Worm (Caenorhabditis elegans): Measurements from ENCODE around the gene btb-14.
A peak's percentile ranks its signal among the peaks of the same experiment; 100 is the strongest.

Gene btb-14

DNA sequence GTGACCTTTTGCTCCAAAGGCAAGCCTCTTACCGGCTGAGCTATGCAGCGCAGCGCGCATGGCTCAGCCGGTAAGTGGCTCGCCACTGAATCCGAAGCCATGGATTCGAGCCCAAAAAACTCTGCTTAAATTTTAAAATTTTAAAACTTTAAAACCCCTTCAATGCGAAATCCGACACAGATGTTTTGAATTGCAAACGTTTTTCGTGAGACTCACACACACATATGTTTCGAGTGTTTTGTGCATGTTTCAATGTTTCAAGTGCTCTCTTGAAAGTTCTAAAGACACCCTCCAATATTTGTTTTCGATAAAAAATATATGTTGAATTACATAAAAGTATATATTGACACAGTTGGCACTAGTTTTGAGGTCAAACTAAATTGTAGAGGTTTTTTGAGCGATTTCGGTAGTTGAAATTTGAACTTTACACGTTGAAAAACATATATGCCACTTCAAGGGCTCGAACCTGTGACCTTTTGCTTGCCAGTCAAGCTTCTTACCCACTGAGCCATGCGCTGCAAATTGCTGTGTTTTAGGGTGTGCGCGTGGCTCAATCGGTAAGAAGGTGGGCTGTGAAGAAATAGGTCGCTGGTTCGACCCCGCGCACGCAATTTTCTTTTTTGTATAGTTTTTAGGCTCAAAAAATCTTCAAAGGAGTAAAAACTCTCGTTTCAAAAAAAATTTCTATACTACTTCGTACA lies 36.8 kb upstream of the btb-14 start:
- peak; percentile 26 for TF ChIP-seq mes-2 (tag; optimal IDR thresholded peaks at IDR 0.05; ENCODE audit: poor library complexity, severe bottlenecking)
- TF ChIP-seq spr-1 (tag; optimal IDR thresholded peaks at IDR 0.05) = no peak
- TF ChIP-seq unc-62 (GFP tag; optimal IDR thresholded peaks at IDR 0.05 in 1 of 2) = peak in 1 of 2 experiments; percentile 80
- TF ChIP-seq unc-62 (tag; optimal IDR thresholded peaks at IDR 0.05) = no peak
- TF ChIP-seq nhr-10 (tag; optimal IDR thresholded peaks at IDR 0.05) = no peak
- TF ChIP-seq php-3 (GFP tag; IDR thresholded peaks at IDR 0.05) = 0 out of 2 replicates have a peak, but pooled peaks have one; percentile 12
- TF ChIP-seq ceh-44 (GFP tag; IDR thresholded peaks at IDR 0.05) = peak; percentile 33; the same call in 1 of the 2 replicates
- peak; percentile 38 for TF ChIP-seq lin-13 (GFP tag; optimal IDR thresholded peaks at IDR 0.05)

DNA sequence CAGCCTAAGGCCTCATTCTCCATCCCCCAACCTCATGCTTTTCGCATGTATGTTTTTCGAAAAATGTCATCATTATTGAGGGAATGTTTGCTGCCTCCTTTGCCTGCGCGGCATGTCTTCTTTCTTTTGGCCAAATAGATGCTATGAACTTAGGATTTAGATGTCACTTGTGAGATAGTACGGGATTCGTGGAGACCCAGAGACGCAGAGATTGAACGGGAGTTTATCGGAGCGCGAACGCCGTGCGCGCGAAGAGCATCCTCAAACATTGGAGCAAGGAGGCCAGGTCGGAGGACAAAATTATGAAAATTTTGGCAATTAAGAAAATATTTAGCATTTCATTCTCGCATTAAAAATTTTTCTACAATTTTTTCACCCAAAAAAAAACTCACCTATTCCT lies 34.3 kb upstream of the btb-14 start:
- peak in 1 of 2 experiments; percentile 38 for TF ChIP-seq unc-62 (GFP tag; optimal IDR thresholded peaks at IDR 0.05 in 1 of 2)
- no peak for TF ChIP-seq unc-62 (tag; optimal IDR thresholded peaks at IDR 0.05)
- no peak for TF ChIP-seq unc-130 (GFP tag; optimal IDR thresholded peaks at IDR 0.05)

DNA sequence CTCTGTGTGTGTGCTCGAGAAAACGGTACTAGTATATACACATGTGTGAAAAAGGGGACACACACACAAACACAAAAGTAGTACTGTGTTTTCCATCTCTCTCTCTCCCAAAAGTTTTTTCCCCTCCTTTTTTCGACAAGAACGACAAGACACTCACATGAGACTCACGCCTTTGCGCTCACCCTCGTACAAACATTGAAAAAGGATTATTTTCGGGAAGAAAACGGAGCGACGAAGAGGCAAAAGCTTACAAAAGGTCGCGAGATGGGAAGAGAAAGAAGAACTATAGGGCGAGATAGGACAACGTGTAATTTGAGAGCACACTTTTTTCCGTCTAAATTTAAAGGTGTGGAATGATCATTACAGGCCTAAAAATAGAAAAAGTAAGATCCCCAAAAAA lies 33.4 kb upstream of the btb-14 start:
- TF ChIP-seq zfp-3 (GFP tag; conservative IDR thresholded peaks at IDR 0.05) (no peak), aha-1 (tag) (no peak), daf-16 (GFP tag; optimal IDR thresholded peaks at IDR 0.05) (no peak), daf-16 (tag; optimal IDR thresholded peaks at IDR 0.05) (peak; percentile 19), unc-39 (tag; optimal IDR thresholded peaks at IDR 0.05) (no peak), rbr-2 (tag; optimal IDR thresholded peaks at IDR 0.05) (no peak), nhr-28 (tag; optimal IDR thresholded peaks at IDR 0.05) (peak; percentile 32), hlh-11 (tag; optimal IDR thresholded peaks at IDR 0.05) (peak; percentile 7), dve-1 (tag; optimal IDR thresholded peaks at IDR 0.05; ENCODE audit: insufficient read depth) (peak; percentile 53), php-3 (GFP tag; IDR thresholded peaks at IDR 0.05) (no peak), ceh-62 (tag; optimal IDR thresholded peaks at IDR 0.05) (no peak), T26A8.4 (GFP tag; IDR thresholded peaks at IDR 0.05) (0 out of 2 replicates have a peak, but pooled peaks have one; percentile 46), hlh-30 (tag; optimal IDR thresholded peaks at IDR 0.05; ENCODE audit: insufficient read depth) (peak; percentile 35)

DNA sequence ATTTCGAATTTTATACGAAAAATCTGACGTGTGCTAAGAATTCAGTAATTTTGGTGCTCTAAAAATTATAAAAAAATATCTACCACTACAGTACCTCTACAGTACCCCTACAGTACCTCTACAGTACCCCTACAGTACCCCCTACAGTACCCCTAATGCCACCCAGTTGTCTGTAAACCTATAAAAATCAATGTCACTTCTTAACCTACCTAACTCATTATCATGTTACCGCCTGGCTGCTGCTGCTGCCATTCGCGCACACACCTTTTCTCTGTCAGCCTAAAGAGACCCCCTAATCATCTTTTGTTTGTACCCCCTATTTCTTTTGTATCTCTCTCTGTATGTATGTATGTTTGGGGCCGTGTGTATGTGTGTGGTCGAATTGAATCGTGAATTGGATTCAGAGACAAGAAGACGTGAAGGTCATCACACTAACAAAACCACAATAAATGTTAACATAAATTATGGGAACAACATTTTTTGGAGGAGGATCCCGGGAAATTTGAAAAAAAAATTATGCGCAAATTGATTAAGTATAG lies 32.5 kb upstream of the btb-14 start:
- no peak for TF ChIP-seq zfp-2 (tag; optimal IDR thresholded peaks at IDR 0.05)
- no peak for TF ChIP-seq dmd-8 (GFP tag; IDR thresholded peaks at IDR 0.05)
- TF ChIP-seq egl-43 (GFP tag; IDR thresholded peaks at IDR 0.05) = no peak
- TF ChIP-seq madf-5 (GFP tag; IDR thresholded peaks at IDR 0.05) = no peak
- no peak for TF ChIP-seq hlh-11 (tag; optimal IDR thresholded peaks at IDR 0.05)
- TF ChIP-seq nhr-76 (tag; optimal IDR thresholded peaks at IDR 0.05) = no peak
- no peak for TF ChIP-seq unc-62 (GFP tag; optimal IDR thresholded peaks at IDR 0.05 in 1 of 2)
- TF ChIP-seq unc-62 (tag; optimal IDR thresholded peaks at IDR 0.05) = no peak
- TF ChIP-seq nhr-28 (tag; optimal IDR thresholded peaks at IDR 0.05) = peak; percentile 43
- TF ChIP-seq Y48G9A.11 (GFP tag; IDR thresholded peaks at IDR 0.05) = no peak
- no peak for TF ChIP-seq ztf-7 (tag; optimal IDR thresholded peaks at IDR 0.05)
- no peak for TF ChIP-seq duxl-1 (tag; optimal IDR thresholded peaks at IDR 0.05; ENCODE audit: poor library complexity)
- no peak for TF ChIP-seq dmd-9 (GFP tag; IDR thresholded peaks at IDR 0.05)
- no peak for TF ChIP-seq F10B5.3 (tag; optimal IDR thresholded peaks at IDR 0.05)
- no peak for TF ChIP-seq madf-9 (GFP tag; conservative IDR thresholded peaks at IDR 0.05)
- TF ChIP-seq R02D3.7 (tag; optimal IDR thresholded peaks at IDR 0.05) = no peak
- TF ChIP-seq fkh-10 (GFP tag; optimal IDR thresholded peaks at IDR 0.05) = no peak
- TF ChIP-seq ZK546.5 (tag; optimal IDR thresholded peaks at IDR 0.05) = no peak
- peak in 1 of 2 experiments; percentile 40 for TF ChIP-seq lsy-2 (tag; optimal IDR thresholded peaks at IDR 0.05)
- no peak for TF ChIP-seq egl-27 (tag; optimal IDR thresholded peaks at IDR 0.05)
- TF ChIP-seq zip-11 (GFP tag; IDR thresholded peaks at IDR 0.05) = no peak
- no peak for TF ChIP-seq zag-1 (tag; optimal IDR thresholded peaks at IDR 0.05)
- no peak for TF ChIP-seq mep-1 (tag; optimal IDR thresholded peaks at IDR 0.05)
- no peak for TF ChIP-seq vab-7 (GFP tag; IDR thresholded peaks at IDR 0.05)
- no peak for TF ChIP-seq nhr-77 (tag; optimal IDR thresholded peaks at IDR 0.05)
- no peak for TF ChIP-seq F26F4.8 (GFP tag; conservative IDR thresholded peaks at IDR 0.05)
- no peak for TF ChIP-seq nhr-41 (GFP tag; IDR thresholded peaks at IDR 0.05)
- TF ChIP-seq mes-2 (tag; optimal IDR thresholded peaks at IDR 0.05; ENCODE audit: poor library complexity, severe bottlenecking) = peak; percentile 30
- TF ChIP-seq Y75B8A.6 (GFP tag; IDR thresholded peaks at IDR 0.05) = no peak

Data from whole organism, L4 larva.